Fruit fly (Drosophila melanogaster) whole organism, prepupa: ENCODE measurements around the gene cbt.

Source experiments
- CG32006 ChIP-seq: fragments of 200-800 bp; sonication (Bioruptor generic); optimal IDR thresholded peaks from 3 replicates; lab custom pipeline; 2017; ENCODE audit warnings: missing biosample characterization, mild to moderate bottlenecking, missing genetic modification characterization
- CG4318 ChIP-seq: fragments of 200-800 bp; sonication (Bioruptor generic); optimal IDR thresholded peaks from 3 replicates; lab custom pipeline; 2017; ENCODE audit warnings: missing biosample characterization, mild to moderate bottlenecking, missing genetic modification characterization
- CG6276 ChIP-seq: fragments of 200-800 bp; sonication (Bioruptor generic); optimal IDR thresholded peaks from 2 replicates; lab custom pipeline; 2017; ENCODE audit warnings: missing biosample characterization, mild to moderate bottlenecking, missing genetic modification characterization
- CG6854 ChIP-seq: fragments of 200-800 bp; sonication (Bioruptor generic); optimal IDR thresholded peaks from 2 replicates; lab custom pipeline; 2017; ENCODE audit warnings: missing biosample characterization, mild to moderate bottlenecking, missing genetic modification characterization
- CG7368 ChIP-seq: fragments of 200-800 bp; sonication (Bioruptor generic); optimal IDR thresholded peaks from 3 replicates; lab custom pipeline; 2016; ENCODE audit warnings: missing biosample characterization, missing genetic modification characterization
- acj6 ChIP-seq: fragments of 200-800 bp; sonication (Bioruptor generic); optimal IDR thresholded peaks from 3 replicates; lab custom pipeline; 2016; ENCODE audit warnings: missing biosample characterization, missing genetic modification characterization
- eg ChIP-seq: fragments of 200-800 bp; sonication (Bioruptor generic); IDR thresholded peaks from 3 replicates; pipeline ENCODE4 v1.3.6; 2022; ENCODE audit warnings: missing biosample characterization, missing genetic modification characterization
- fd59A ChIP-seq: fragments of 200-800 bp; sonication (Bioruptor generic); optimal IDR thresholded peaks from 2 replicates; lab custom pipeline; 2017; ENCODE audit warnings: missing biosample characterization, mild to moderate bottlenecking, missing genetic modification characterization, missing genetic modification reagents
- net ChIP-seq: fragments of 200-800 bp; sonication (Bioruptor generic); optimal IDR thresholded peaks from 3 replicates; lab custom pipeline; 2016; ENCODE audit warnings: missing biosample characterization, missing genetic modification characterization
- pdm3 ChIP-seq: fragments of 200-800 bp; sonication (Bioruptor generic); optimal IDR thresholded peaks from 3 replicates; lab custom pipeline; 2016; ENCODE audit warnings: missing biosample characterization, missing genetic modification characterization

- TF ChIP-seq CG32006: peak; percentile 95
- TF ChIP-seq acj6 (GFP tag; lab: Kevin White, UChicago): peak; percentile 97
- TF ChIP-seq net: peak; percentile 96
- TF ChIP-seq CG4318 (GFP tag; lab: Kevin White, UChicago): peak; percentile 90
- peak; percentile 95 for TF ChIP-seq eg
- TF ChIP-seq pdm3: peak; percentile 98
- TF ChIP-seq CG6854: peak; percentile 92
- TF ChIP-seq CG7368 (GFP tag; lab: Kevin White, UChicago): peak; percentile 98
- TF ChIP-seq fd59A: peak; percentile 95
- peak; percentile 93 for TF ChIP-seq CG6276
Measured at dm6 chr2L:441927-442691, 37.4 kb downstream of the cbt start.
